Worm (Caenorhabditis elegans) whole organism, midembryonic: Measurements from ENCODE around the gene pqn-54.

Experiments
- T22C8.4 ChIP-seq: fragments of 200-800 bp; sonication (Bioruptor generic); IDR thresholded peaks from 2 replicates; pipeline ENCODE4 v1.3.6; 2022; ENCODE audit warnings: missing genetic modification characterization, missing compliant biosample characterization
- cog-1 ChIP-seq: sonication (generic microtip); optimal IDR thresholded peaks from 2 replicates; lab custom pipeline; 2016; ENCODE audit warnings: missing genetic modification characterization, missing compliant biosample characterization
- flt-1 ChIP-seq: fragments of 200-800 bp; sonication (Bioruptor generic); IDR thresholded peaks from 2 replicates; pipeline ENCODE4 v1.3.6; 2022; ENCODE audit warnings: missing genetic modification characterization, missing compliant biosample characterization
- klf-2 ChIP-seq: fragments of 200-800 bp; sonication (Bioruptor generic); conservative IDR thresholded peaks from 2 replicates; pipeline ENCODE4 v1.3.6; 2022; ENCODE audit warnings: missing genetic modification reagents, missing genetic modification characterization, missing compliant biosample characterization
- med-1 ChIP-seq: sonication (generic microtip); optimal IDR thresholded peaks from 2 replicates; lab custom pipeline; 2017; ENCODE audit warnings: missing genetic modification characterization, mild to moderate bottlenecking, missing compliant biosample characterization, antibody characterized with exemption, missing genetic modification reagents; ENCODE audit not compliant: insufficient read depth
- ref-1 ChIP-seq: fragments of 200-800 bp; sonication (Bioruptor generic); conservative IDR thresholded peaks from 2 replicates; pipeline ENCODE4 v1.3.6; 2022; ENCODE audit warnings: missing genetic modification reagents, missing genetic modification characterization, missing compliant biosample characterization
- tab-1 ChIP-seq: fragments of 200-800 bp; sonication (Bioruptor generic); IDR thresholded peaks from 2 replicates; pipeline ENCODE4 v1.3.6; 2022; ENCODE audit warnings: missing genetic modification characterization, missing compliant biosample characterization
- ztf-23 ChIP-seq: fragments of 200-800 bp; sonication (Bioruptor generic); IDR thresholded peaks from 2 replicates; pipeline ENCODE4 v1.3.6; 2022; ENCODE audit warnings: missing genetic modification reagents, missing genetic modification characterization, missing compliant biosample characterization
- ztf-29 ChIP-seq: fragments of 200-800 bp; sonication (Bioruptor generic); IDR thresholded peaks from 2 replicates; pipeline ENCODE4 v1.3.6; 2022; ENCODE audit warnings: missing genetic modification reagents, missing genetic modification characterization, missing compliant biosample characterization

The pqn-54 gene

ce11 chrV:1464543-1465040, at the start of gene pqn-54, which contains the start of gene fpn-1.2:
Gene pqn-54, plus strand, starts transcription at chrV:1464990.
Gene fpn-1.2, minus strand, starts transcription at chrV:1464699.
- TF ChIP-seq cog-1 (tag; lab: Kevin White, UChicago), result no peak
- TF ChIP-seq med-1 (GFP tag; lab: Kevin White, UChicago), result no peak
- TF ChIP-seq flt-1, result no peak
- no peak for TF ChIP-seq ref-1 (GFP tag; lab: Robert Waterston, UW)
- no peak for TF ChIP-seq T22C8.4 (GFP tag; lab: Robert Waterston, UW)
- TF ChIP-seq klf-2 (GFP tag; lab: Robert Waterston, UW), result no peak
- TF ChIP-seq ztf-29 (GFP tag; lab: Robert Waterston, UW), result no peak
- no peak for TF ChIP-seq ztf-23 (GFP tag; lab: Robert Waterston, UW)
- TF ChIP-seq tab-1 (GFP tag; lab: Robert Waterston, UW), result no peak

DNA sequence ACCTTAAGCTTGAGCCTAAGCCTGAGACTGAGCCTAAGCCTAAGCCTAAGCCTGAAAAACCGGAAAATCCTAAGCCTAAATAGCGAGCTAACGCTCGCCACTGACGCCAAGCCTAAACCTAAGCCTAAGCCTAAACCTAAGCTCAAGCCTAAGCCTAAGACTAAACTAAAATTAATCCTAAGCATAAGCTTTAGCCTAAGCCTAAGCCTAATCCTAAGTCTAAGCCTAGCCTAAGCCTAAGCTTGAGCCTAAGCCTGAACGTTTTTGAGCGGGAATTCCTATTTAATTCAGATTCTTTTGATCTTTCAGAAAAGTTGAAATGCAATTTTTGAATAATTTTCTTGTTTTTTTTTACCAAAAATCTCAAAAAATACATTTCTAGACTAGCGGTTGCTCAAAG, 48.6 kb upstream of the pqn-54 start:
- TF ChIP-seq T22C8.4 (GFP tag; lab: Robert Waterston, UW), result no peak
- TF ChIP-seq klf-2 (GFP tag; lab: Robert Waterston, UW), result no peak
- no peak for TF ChIP-seq med-1 (GFP tag; lab: Kevin White, UChicago)
- no peak for TF ChIP-seq cog-1 (tag; lab: Kevin White, UChicago)
- TF ChIP-seq flt-1, result no peak
- no peak for TF ChIP-seq ref-1 (GFP tag; lab: Robert Waterston, UW)
- no peak for TF ChIP-seq tab-1 (GFP tag; lab: Robert Waterston, UW)
- no peak; the same call in 1 of the 2 replicates for TF ChIP-seq ztf-29 (GFP tag; lab: Robert Waterston, UW)
- TF ChIP-seq ztf-23 (GFP tag; lab: Robert Waterston, UW), result no peak

- TF ChIP-seq ref-1 (GFP tag; lab: Robert Waterston, UW) (no peak), klf-2 (GFP tag; lab: Robert Waterston, UW) (no peak), ztf-29 (GFP tag; lab: Robert Waterston, UW) (no peak), T22C8.4 (GFP tag; lab: Robert Waterston, UW) (no peak), cog-1 (tag; lab: Kevin White, UChicago) (no peak), ztf-23 (GFP tag; lab: Robert Waterston, UW) (no peak), tab-1 (GFP tag; lab: Robert Waterston, UW) (no peak), med-1 (GFP tag; lab: Kevin White, UChicago) (no peak), flt-1 (no peak)
Observed at ce11 chrV:1422269-1422668, 42.5 kb upstream of the pqn-54 start.

ce11 chrV:1423338-1423737, 41.5 kb upstream of the pqn-54 start:
- no peak for TF ChIP-seq T22C8.4 (GFP tag; lab: Robert Waterston, UW)
- TF ChIP-seq ztf-29 (GFP tag; lab: Robert Waterston, UW), result peak; percentile 65; the same call in 1 of the 2 replicates

DNA sequence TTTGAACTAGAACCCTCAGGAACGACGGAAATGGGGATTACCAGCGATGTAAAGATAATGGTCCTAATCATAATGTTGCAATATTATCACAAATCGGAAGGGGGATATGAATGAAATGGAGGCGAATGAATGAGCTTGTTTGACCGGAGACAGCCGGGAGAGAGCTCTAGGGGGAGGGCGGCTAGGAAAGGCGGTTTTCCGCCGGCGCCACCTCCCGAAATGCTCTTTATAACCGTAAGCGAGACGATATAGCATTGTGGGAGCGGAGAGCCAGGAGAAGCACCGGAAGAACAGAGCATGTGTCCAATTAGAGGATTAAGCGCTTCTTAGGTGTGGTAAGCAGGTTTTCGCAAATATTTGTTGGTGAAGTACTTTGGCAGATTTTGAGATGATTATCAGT, 39.2 kb upstream of the pqn-54 start, which contains the start of gene R12A1.3:
R12A1.3 (minus strand) TSS at position 200 of the 400 bp plus-strand sequence.
- TF ChIP-seq cog-1 (tag; lab: Kevin White, UChicago), result no peak

- TF ChIP-seq med-1 (GFP tag; lab: Kevin White, UChicago), result no peak
- TF ChIP-seq tab-1 (GFP tag; lab: Robert Waterston, UW), result no peak
- no peak for TF ChIP-seq ztf-23 (GFP tag; lab: Robert Waterston, UW)
- no peak for TF ChIP-seq cog-1 (tag; lab: Kevin White, UChicago)
- no peak for TF ChIP-seq flt-1
- no peak for TF ChIP-seq ref-1 (GFP tag; lab: Robert Waterston, UW)
- no peak for TF ChIP-seq klf-2 (GFP tag; lab: Robert Waterston, UW)
- no peak for TF ChIP-seq T22C8.4 (GFP tag; lab: Robert Waterston, UW)
- TF ChIP-seq ztf-29 (GFP tag; lab: Robert Waterston, UW), result no peak
Observed at ce11 chrV:1431702-1432187, 33.0 kb upstream of the pqn-54 start, which contains the start of gene ges-1. Gene ges-1, minus strand, starts transcription at chrV:1432137.

- no peak for TF ChIP-seq klf-2 (GFP tag; lab: Robert Waterston, UW)
- TF ChIP-seq T22C8.4 (GFP tag; lab: Robert Waterston, UW), result no peak
- TF ChIP-seq ztf-29 (GFP tag; lab: Robert Waterston, UW), result no peak
- TF ChIP-seq cog-1 (tag; lab: Kevin White, UChicago), result no peak
- TF ChIP-seq med-1 (GFP tag; lab: Kevin White, UChicago), result no peak
- no peak for TF ChIP-seq flt-1
- TF ChIP-seq tab-1 (GFP tag; lab: Robert Waterston, UW), result no peak
- TF ChIP-seq ref-1 (GFP tag; lab: Robert Waterston, UW), result no peak
- TF ChIP-seq ztf-23 (GFP tag; lab: Robert Waterston, UW), result no peak
Observed at ce11 chrV:1432500-1433418, 32.0 kb upstream of the pqn-54 start.

DNA sequence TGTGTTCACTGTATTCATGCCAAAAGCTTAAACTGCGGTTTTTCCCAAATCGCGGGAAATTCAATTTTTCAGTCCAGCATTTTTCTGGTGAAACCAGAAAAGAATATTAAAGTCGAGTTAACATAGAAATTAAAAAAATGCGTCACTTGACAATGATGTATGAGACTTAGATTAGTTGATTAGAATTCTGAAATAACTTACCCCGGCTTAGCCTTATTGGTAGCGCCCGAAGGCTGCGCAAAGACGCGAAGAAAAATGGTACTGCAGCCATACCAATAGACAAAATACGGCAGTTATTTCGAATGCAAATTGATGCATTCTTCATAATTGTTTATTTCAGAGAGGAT, 31.4 kb upstream of the pqn-54 start:
- TF ChIP-seq ztf-29 (GFP tag; lab: Robert Waterston, UW) (no peak), klf-2 (GFP tag; lab: Robert Waterston, UW) (no peak), ref-1 (GFP tag; lab: Robert Waterston, UW) (no peak), flt-1 (no peak), med-1 (GFP tag; lab: Kevin White, UChicago) (no peak), ztf-23 (GFP tag; lab: Robert Waterston, UW) (no peak), cog-1 (tag; lab: Kevin White, UChicago) (no peak), tab-1 (GFP tag; lab: Robert Waterston, UW) (no peak)

DNA sequence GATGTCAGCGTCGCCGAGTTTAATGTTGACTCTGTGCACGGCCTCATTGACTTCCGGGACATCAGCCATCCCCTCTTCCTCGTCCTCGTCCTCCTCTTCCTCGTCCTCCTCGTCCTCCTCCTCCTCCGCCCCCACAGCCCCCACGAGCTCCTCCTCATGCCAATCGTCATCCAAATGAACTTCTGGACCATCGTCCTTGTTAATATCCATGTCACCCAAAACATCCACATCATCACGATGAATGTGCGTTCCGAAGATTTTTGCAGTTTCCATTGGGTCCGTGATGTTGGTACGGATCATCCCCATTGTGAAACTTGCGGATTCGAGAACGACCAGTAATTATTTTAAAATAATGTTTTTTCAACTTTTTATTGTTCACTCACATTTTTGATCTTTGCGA, 30.4 kb upstream of the pqn-54 start:
- TF ChIP-seq klf-2 (GFP tag; lab: Robert Waterston, UW) (no peak), med-1 (GFP tag; lab: Kevin White, UChicago) (no peak), cog-1 (tag; lab: Kevin White, UChicago) (no peak)
